Worm (Caenorhabditis elegans): ENCODE data around the gene fbxb-10.
"Not testable (repeated sequence)": the region's sequence is repeated elsewhere in the genome, so short reads cannot be mapped to it uniquely, and the experiment has no call there.

fbxb-10 gene

DNA sequence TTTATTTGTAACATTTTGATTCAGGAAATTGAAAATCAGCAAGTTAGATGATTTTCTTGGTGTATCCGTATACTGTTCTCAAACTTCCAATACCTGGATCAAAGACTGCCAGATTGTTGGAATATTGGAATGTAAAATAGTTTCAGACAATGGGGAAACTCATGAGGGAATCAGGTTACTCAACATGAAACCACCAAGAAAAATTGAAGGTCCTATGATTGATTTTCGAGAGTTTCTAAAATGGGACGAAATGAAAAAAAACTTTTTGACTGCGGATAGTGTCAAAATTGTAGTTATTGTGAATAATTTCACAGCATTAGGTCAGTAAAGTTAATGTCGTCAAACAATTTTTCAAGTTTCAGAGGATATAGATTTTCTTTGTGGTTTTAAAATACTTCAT is 46.4 kb downstream of the fbxb-10 start, which contains the start of gene math-3:
Gene math-3, plus strand, starts transcription at position 301 of the 400 bp plus-strand sequence.
- no peak for TF ChIP-seq W03F9.2 (tag; optimal IDR thresholded peaks at IDR 0.05)
- TF ChIP-seq him-1 (tag; optimal IDR thresholded peaks at IDR 0.05) = no peak
- no peak for TF ChIP-seq dao-5 (tag; optimal IDR thresholded peaks at IDR 0.05)

DNA sequence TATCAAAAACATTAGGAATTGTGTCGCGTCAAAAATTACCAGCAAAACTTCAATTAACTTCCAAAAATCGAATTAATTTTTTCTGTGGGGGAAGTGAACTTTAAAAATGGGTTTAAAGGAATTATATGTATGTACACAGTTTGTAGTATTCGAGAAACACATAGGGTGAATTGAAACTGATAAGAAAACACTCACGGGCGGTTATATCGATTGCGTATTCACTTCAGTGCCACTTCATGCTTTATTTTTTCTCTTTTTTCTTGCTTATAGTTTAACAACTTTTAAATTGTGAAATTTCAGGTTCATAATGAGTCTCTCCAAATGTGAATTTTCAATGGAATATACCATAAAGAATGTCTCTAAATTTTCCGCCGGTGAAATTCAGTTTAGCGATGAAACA is 46.9 kb downstream of the fbxb-10 start, which contains the start of gene math-26:
Gene math-26, plus strand, starts transcription at position 301 of the 400 bp plus-strand sequence.
- not testable (repeated sequence) for TF ChIP-seq W03F9.2, him-1, dao-5 (tag; optimal IDR thresholded peaks at IDR 0.05)

Measured in whole organism, L4/young adult.